Fruit fly (Drosophila melanogaster) whole organism, prepupa: ENCODE data around the gene Cpr65Av.

Experiments used
- CG11294 ChIP-seq: fragments of 200-800 bp; sonication (Bioruptor generic); IDR thresholded peaks from 2 replicates; pipeline ENCODE4 v1.3.6; 2022; ENCODE audit warnings: missing biosample characterization, missing genetic modification characterization
- CG6854 ChIP-seq: fragments of 200-800 bp; sonication (Bioruptor generic); optimal IDR thresholded peaks from 2 replicates; lab custom pipeline; 2017; ENCODE audit warnings: missing biosample characterization, mild to moderate bottlenecking, missing genetic modification characterization
- CG8319 ChIP-seq: fragments of 200-800 bp; sonication (Bioruptor generic); optimal IDR thresholded peaks from 3 replicates; lab custom pipeline; 2016; ENCODE audit warnings: missing biosample characterization, missing genetic modification characterization
- Gug ChIP-seq: fragments of 200-800 bp; sonication (Bioruptor generic); IDR thresholded peaks from 2 replicates; pipeline ENCODE4 v1.3.6; 2022; ENCODE audit warnings: missing biosample characterization, missing genetic modification characterization
- topi ChIP-seq: fragments of 200-800 bp; sonication (Bioruptor generic); optimal IDR thresholded peaks from 3 replicates; lab custom pipeline; 2016; ENCODE audit warnings: missing biosample characterization, missing genetic modification characterization

DNA sequence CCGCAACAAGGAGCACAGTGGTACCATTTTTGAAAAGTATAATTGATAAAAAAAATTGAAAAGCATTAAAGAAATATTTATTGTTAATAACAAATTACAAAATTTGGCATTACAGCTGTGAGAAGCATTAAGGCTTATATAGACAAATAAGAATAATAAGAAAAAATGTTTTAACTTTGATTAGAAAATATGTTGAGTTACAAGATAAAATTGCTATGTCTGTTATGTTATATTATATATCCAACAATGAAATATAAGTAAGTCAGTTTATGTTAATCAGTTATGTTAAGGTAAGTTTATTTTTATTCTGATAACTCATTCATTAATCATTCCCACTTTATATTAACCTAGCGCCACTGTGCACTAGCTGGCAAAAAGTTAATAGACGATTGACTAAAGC lies 20.1 kb upstream of the Cpr65Av start:
- TF ChIP-seq CG11294 (GFP tag; lab: Robert Waterston, UW) (no peak), CG8319 (no peak), Gug (GFP tag; lab: Robert Waterston, UW) (no peak), CG6854 (GFP tag; lab: Kevin White, UChicago) (no peak), topi (GFP tag; lab: Kevin White, UChicago) (no peak)
